Worm (Caenorhabditis elegans) whole organism, early embryonic: ENCODE results near the gene Y57G11C.46.
"Not testable (repeated sequence)": the region's sequence is repeated elsewhere in the genome, so short reads cannot be mapped to it uniquely, and the experiment has no call there.

Experiments
- B0310.2 ChIP-seq: sonication (generic microtip); optimal IDR thresholded peaks from 2 replicates; lab custom pipeline; 2016; ENCODE audit warnings: mild to moderate bottlenecking, missing genetic modification characterization, missing compliant biosample characterization
- F13C5.2 ChIP-seq: sonication (generic microtip); optimal IDR thresholded peaks from 2 replicates; lab custom pipeline; 2017; ENCODE audit warnings: mild to moderate bottlenecking, missing genetic modification characterization, inconsistent platforms, missing compliant biosample characterization
- aly-1 ChIP-seq: sonication (generic microtip); optimal IDR thresholded peaks from 2 replicates; lab custom pipeline; 2016; ENCODE audit warnings: missing genetic modification characterization, missing compliant biosample characterization
- ama-1 ChIP-seq: fragments of 150-350 bp; optimal IDR thresholded peaks from 2 replicates; lab custom pipeline; 2014
- ceh-13 ChIP-seq: fragments of 200-800 bp; sonication (Bioruptor generic); optimal IDR thresholded peaks from 2 replicates; lab custom pipeline; 2018; ENCODE audit warnings: mild to moderate bottlenecking, missing genetic modification characterization, missing compliant biosample characterization
- ceh-36 ChIP-seq: sonication (generic microtip); optimal IDR thresholded peaks from 2 replicates; lab custom pipeline; 2016; ENCODE audit warnings: missing genetic modification characterization, inconsistent platforms, missing compliant biosample characterization
- ets-7 ChIP-seq: sonication (generic microtip); optimal IDR thresholded peaks from 2 replicates; lab custom pipeline; 2016; ENCODE audit warnings: missing genotype, missing genetic modification characterization, missing compliant biosample characterization
- flt-1 ChIP-seq: fragments of 200-800 bp; sonication (Bioruptor generic); IDR thresholded peaks from 2 replicates; pipeline ENCODE4 v1.3.6; 2022; ENCODE audit warnings: missing genetic modification characterization, missing compliant biosample characterization
- hmbx-1 ChIP-seq: sonication (generic microtip); optimal IDR thresholded peaks from 2 replicates; lab custom pipeline; 2016; ENCODE audit warnings: mild to moderate bottlenecking, missing genetic modification characterization, missing compliant biosample characterization
- hmg-4 ChIP-seq: fragments of 200-800 bp; sonication (Bioruptor generic); optimal IDR thresholded peaks from 2 replicates; lab custom pipeline; 2018; ENCODE audit warnings: mild to moderate bottlenecking, missing genetic modification characterization, missing compliant biosample characterization
- pes-1 ChIP-seq: fragments of 200-800 bp; sonication (Bioruptor generic); IDR thresholded peaks from 2 replicates; pipeline ENCODE4 v1.3.6; 2022; ENCODE audit warnings: missing genetic modification reagents, missing genetic modification characterization, missing compliant biosample characterization
- scrt-1 ChIP-seq: fragments of 200-800 bp; sonication (Bioruptor generic); IDR thresholded peaks from 2 replicates; pipeline ENCODE4 v1.3.6; 2022; ENCODE audit warnings: missing genetic modification characterization, missing compliant biosample characterization
- sea-1 ChIP-seq: fragments of 200-800 bp; sonication (Bioruptor generic); conservative IDR thresholded peaks from 2 replicates; pipeline ENCODE4 v1.3.6; 2022; ENCODE audit warnings: missing genetic modification characterization, missing compliant biosample characterization
- tbx-11 ChIP-seq: fragments of 200-800 bp; sonication (Bioruptor generic); IDR thresholded peaks from 2 replicates; pipeline ENCODE4 v1.3.6; 2022; ENCODE audit warnings: missing genetic modification characterization, missing compliant biosample characterization
- tbx-37 ChIP-seq: fragments of 200-800 bp; sonication (Bioruptor generic); conservative IDR thresholded peaks from 2 replicates; pipeline ENCODE4 v1.3.6; 2022; ENCODE audit warnings: missing genetic modification reagents, missing genetic modification characterization, missing compliant biosample characterization
- tra-4 ChIP-seq: sonication (generic microtip); optimal IDR thresholded peaks from 2 replicates; lab custom pipeline; 2017; ENCODE audit warnings: missing genetic modification characterization, missing compliant biosample characterization

Y57G11C.46 gene

DNA sequence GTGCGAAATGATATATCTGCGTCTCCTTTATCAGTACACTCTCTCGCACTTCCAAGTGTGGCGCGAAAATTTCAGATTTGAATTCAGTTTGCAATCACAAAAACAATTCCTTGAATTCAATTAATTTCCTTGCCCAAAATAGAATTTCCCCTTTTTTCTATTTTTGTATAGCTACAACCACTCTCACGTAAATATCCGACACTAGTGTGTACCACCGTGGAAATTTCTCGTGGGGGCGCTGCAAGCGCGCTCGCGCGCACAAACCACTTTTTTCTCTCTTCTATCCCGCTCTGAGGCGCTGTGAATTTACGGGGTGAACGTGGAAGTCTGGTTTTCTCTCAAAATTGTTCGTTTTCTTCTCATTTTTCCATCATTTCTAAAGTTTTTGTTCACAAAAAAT lies 34.7 kb downstream of the Y57G11C.46 start, which contains the start of gene Y57G11C.8:
TSS of gene Y57G11C.8 (plus strand) at position 301 of the 400 bp plus-strand sequence.
- TF ChIP-seq hmbx-1, result no peak
- TF ChIP-seq hmg-4 (GFP tag; lab: Kevin White, UChicago), result no peak
- TF ChIP-seq pes-1 (GFP tag; lab: Robert Waterston, UW), result no peak
- TF ChIP-seq tra-4 (tag; lab: Kevin White, UChicago), result no peak
- TF ChIP-seq aly-1 (tag; lab: Kevin White, UChicago), result no peak
- no peak for TF ChIP-seq ceh-13 (GFP tag; lab: Kevin White, UChicago)
- no peak for TF ChIP-seq ceh-36 (tag; lab: Kevin White, UChicago)
- TF ChIP-seq tbx-37 (GFP tag; lab: Robert Waterston, UW), result no peak
- no peak for TF ChIP-seq scrt-1
- TF ChIP-seq tbx-11 (GFP tag; lab: Robert Waterston, UW), result no peak

DNA sequence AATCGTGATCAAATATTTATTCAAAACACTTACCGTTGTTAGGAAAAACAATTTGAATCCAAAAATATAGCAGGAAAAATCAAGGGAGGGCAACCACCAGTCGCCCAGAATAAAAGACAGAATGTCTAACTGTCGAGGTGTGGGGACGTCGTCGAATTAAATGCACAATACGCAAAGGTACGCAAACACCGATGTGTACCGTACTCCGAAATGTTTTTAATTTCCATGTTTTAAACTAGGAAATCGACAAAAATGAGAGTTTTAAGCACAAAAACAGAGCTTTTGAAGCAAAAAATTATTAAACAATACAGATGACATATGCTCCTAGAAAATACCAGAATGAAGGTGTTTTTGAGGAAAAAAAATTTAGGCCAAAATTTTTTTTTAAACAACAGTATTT lies 41.7 kb downstream of the Y57G11C.46 start, which contains the start of gene Y57G11C.51:
TSS of gene Y57G11C.51 (minus strand) at position 101 of the 400 bp plus-strand sequence.
- not testable (repeated sequence) for TF ChIP-seq F13C5.2 (tag; lab: Kevin White, UChicago); hmg-4 (GFP tag; lab: Kevin White, UChicago); aly-1 (tag; lab: Kevin White, UChicago)

ce11 chrIV:14773280-14774071 lies 42.7 kb downstream of the Y57G11C.46 start, which contains the start of gene Y57G11C.36:
TSS of gene Y57G11C.36 (minus strand) at chrIV:14773781.
- TF ChIP-seq pes-1 (GFP tag; lab: Robert Waterston, UW) (no peak), ama-1 (no peak), ets-7 (tag; lab: Kevin White, UChicago) (no peak), tra-4 (tag; lab: Kevin White, UChicago) (no peak)

DNA sequence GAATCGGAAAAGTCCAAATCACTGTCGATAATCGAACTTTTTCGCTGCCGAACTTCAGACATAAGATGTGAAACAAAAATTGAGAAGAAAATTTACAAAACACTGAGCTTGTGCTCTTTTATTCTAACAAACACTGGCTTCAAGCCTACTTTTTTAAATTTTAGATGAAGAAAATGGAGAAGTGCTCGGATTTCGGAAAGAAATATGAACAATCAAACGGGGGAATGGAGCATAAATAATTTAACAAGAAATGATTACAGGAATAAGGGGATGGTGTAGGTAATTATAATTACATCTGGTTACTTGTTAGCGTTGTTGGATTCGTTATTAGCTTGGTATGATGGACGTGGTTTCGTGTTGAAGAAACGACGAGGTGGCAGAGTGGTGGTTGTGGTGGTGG lies 44.9 kb downstream of the Y57G11C.46 start, which contains the start of gene degl-1:
TSS of gene degl-1 (minus strand) at position 101 of the 400 bp plus-strand sequence.
- TF ChIP-seq B0310.2 (tag; lab: Kevin White, UChicago) (no peak), ceh-36 (tag; lab: Kevin White, UChicago) (no peak), tbx-11 (GFP tag; lab: Robert Waterston, UW) (no peak), sea-1 (GFP tag; lab: Robert Waterston, UW) (no peak), F13C5.2 (tag; lab: Kevin White, UChicago) (no peak), scrt-1 (no peak), ceh-13 (GFP tag; lab: Kevin White, UChicago) (no peak)

- TF ChIP-seq tbx-37 (GFP tag; lab: Robert Waterston, UW) (no peak), pes-1 (GFP tag; lab: Robert Waterston, UW) (no peak)
Observed at ce11 chrIV:14770663-14771062, 45.5 kb downstream of the Y57G11C.46 start.

DNA sequence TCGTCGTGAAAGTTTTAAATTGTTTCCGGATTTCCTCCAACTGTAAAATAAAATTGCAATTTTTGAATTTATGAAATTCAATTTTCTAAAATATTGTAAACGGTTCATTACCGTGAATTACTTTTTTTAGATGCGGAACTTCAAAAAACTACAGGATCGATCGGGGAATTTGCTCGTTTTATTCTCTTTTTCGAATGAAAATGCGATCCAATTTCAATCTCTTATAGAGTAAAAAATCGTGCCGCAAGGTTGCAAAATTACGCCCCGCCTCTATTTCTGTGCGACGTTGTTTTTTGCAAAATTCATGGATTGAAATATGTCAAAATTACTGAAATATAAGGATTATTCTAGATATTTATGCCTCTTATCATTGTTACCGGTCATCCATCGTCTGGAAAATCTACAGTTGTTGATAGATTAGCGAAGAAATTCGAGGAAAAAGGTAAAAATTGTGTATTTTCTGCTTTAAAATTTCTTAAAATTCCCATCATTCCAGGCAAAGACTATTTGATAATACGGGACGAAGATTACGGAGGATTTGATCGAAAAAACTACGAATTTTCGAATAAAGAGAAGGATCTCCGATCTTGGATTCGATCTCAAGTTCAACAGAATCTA lies 46.9 kb downstream of the Y57G11C.46 start, which contains the start of gene Y57G11C.43:
TSS of gene Y57G11C.43 (plus strand) at position 224 of the 618 bp plus-strand sequence.
- TF ChIP-seq aly-1 (tag; lab: Kevin White, UChicago) (no peak), pes-1 (GFP tag; lab: Robert Waterston, UW) (no peak), tbx-11 (GFP tag; lab: Robert Waterston, UW) (no peak), B0310.2 (tag; lab: Kevin White, UChicago) (no peak), tra-4 (tag; lab: Kevin White, UChicago) (no peak), ama-1 (no peak), tbx-37 (GFP tag; lab: Robert Waterston, UW) (no peak), F13C5.2 (tag; lab: Kevin White, UChicago) (no peak), hmbx-1 (no peak)

ce11 chrIV:14767693-14768251 lies 48.4 kb downstream of the Y57G11C.46 start, which contains the start of the genes mrps-7 and Y57G11C.3:
TSS of gene mrps-7 (minus strand) at chrIV:14767730.
TSS of gene Y57G11C.3 (plus strand) at chrIV:14768201.
- peak; percentile 0 for TF ChIP-seq hmg-4 (GFP tag; lab: Kevin White, UChicago)
- TF ChIP-seq ceh-13 (GFP tag; lab: Kevin White, UChicago), result no peak
- peak; percentile 83 for TF ChIP-seq F13C5.2 (tag; lab: Kevin White, UChicago)

DNA sequence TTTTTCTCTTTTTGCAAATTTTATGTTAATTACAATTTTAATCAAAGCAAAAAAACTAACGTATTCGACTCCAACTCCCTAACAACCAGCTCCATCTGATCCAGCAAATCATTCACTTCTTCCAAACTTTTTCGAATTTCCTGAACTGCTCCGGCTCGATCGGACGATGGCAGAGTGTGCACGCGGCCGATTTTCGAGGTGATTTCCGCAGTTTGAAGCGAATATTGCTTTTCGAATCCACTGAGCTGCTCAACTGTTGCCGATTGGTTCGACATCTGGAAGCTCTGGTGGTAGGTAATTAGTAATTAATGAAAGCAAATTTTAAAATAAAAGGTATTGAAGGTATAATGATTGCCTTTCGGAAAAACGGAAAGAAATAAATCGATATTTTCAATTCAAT lies 49.8 kb downstream of the Y57G11C.46 start, which contains the start of gene vti-1:
TSS of gene vti-1 (minus strand) at position 284 of the 400 bp plus-strand sequence.
- TF ChIP-seq hmg-4 (GFP tag; lab: Kevin White, UChicago) (no peak), ceh-36 (tag; lab: Kevin White, UChicago) (no peak), aly-1 (tag; lab: Kevin White, UChicago) (no peak), flt-1 (GFP tag; lab: Robert Waterston, UW) (no peak), B0310.2 (tag; lab: Kevin White, UChicago) (no peak)
